Fruit fly (Drosophila melanogaster): ENCODE measurements around the gene S6kII.

DNA sequence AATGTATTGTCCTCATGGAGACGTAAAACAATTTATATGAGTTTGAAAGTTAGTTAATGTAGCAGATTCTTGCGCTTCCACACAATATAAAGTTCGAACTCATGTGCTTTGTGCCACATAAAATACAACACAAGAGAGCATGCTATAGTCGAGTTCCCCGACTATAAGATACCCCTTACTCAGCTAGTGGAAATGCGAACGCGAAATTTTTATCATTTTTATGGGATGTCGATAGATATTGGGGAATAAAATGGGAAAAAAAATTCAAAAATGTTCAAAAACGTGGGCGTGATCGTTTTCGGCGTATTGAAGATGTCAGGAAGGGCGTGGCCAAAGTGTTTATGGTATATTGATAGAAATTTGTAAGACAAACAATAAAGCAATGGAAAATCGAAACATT lies 19.0 kb upstream of the S6kII start:
- no peak for TF ChIP-seq fd96Ca (GFP tag; IDR thresholded peaks at IDR 0.05)
- no peak for TF ChIP-seq Pif1A (GFP tag; optimal IDR thresholded peaks at IDR 0.05)
- no peak for TF ChIP-seq CG14655 (GFP tag; optimal IDR thresholded peaks at IDR 0.05)
- no peak for TF ChIP-seq Snoo (tag; optimal IDR thresholded peaks at IDR 0.05)
- no peak for TF ChIP-seq CG4496 (GFP tag; IDR thresholded peaks at IDR 0.05)
- TF ChIP-seq EcR (GFP tag; optimal IDR thresholded peaks at IDR 0.05), result no peak
- TF ChIP-seq D1 (tag; optimal IDR thresholded peaks at IDR 0.05), result no peak
- no peak for TF ChIP-seq CG8301 (tag; optimal IDR thresholded peaks at IDR 0.05)
- TF ChIP-seq CG9948 (tag; optimal IDR thresholded peaks at IDR 0.05), result no peak
- no peak for TF ChIP-seq CG32121 (GFP tag; IDR thresholded peaks at IDR 0.05)
- TF ChIP-seq gl (tag; optimal IDR thresholded peaks at IDR 0.05), result no peak
- TF ChIP-seq Ets98B (GFP tag; IDR thresholded peaks at IDR 0.05), result no peak
- no peak for TF ChIP-seq CG17806 (tag; optimal IDR thresholded peaks at IDR 0.05)
- TF ChIP-seq CG13204 (GFP tag; optimal IDR thresholded peaks at IDR 0.05), result no peak

All from whole organism, pupa.